Fruit fly (Drosophila melanogaster): ENCODE data around the gene Kmn2.

DNA sequence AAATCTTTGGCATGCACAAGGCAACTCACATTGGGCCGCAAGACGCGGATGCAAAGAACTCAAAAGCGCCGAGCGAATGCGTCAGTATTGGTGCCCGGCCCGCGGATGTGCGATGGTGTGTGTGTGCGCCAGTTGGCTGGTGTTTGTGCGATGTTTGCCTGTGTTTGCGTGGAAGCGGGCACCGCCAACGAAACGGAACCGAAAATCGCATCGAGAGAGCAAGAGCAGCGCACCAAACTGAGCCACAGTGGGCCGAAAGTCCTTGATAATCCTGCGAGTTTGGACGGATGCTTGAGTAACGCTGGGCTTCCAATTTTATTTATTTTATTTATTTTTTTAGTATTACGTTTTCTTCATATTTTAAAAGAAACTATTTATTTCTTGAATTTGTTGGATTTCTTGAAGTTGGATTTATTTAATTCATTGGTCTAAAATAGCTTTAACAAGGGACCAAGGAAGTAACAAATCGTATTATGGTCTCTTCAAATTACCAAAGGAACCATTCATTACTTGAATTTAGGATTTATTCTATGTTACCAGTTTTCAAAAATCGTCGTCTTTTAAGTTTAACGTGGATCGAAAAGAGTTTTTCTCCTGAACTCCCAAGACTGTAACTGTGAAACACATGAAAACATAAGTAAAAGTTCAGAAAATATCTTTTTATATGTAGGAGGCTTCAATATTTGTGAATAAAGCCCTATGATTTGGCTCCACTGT is 38.2 kb downstream of the Kmn2 start:
- TF ChIP-seq usp (GFP tag; optimal IDR thresholded peaks at IDR 0.05) (no peak), psq (optimal IDR thresholded peaks at IDR 0.05) (no peak), CG8478 (optimal IDR thresholded peaks at IDR 0.05) (no peak), EcR (GFP tag; optimal IDR thresholded peaks at IDR 0.05) (no peak)
